Worm (Caenorhabditis elegans) whole organism, L4/young adult: Measurements from ENCODE around the gene Y47D7A.17.

ENCODE experiments used
- W03F9.2 ChIP-seq: fragments of 150-350 bp; optimal IDR thresholded peaks from 2 replicates; lab custom pipeline; 2014; ENCODE audit warnings: missing biosample characterization, missing genetic modification characterization
- dao-5 ChIP-seq: sonication (generic microtip); optimal IDR thresholded peaks from 2 replicates; lab custom pipeline; 2016; ENCODE audit warnings: missing genotype, missing genetic modification characterization, moderate library complexity, missing compliant biosample characterization
- him-1 ChIP-seq: sonication (generic microtip); optimal IDR thresholded peaks from 2 replicates; lab custom pipeline; 2016; ENCODE audit warnings: missing genotype, missing genetic modification reagents, missing genetic modification characterization, missing compliant biosample characterization

DNA sequence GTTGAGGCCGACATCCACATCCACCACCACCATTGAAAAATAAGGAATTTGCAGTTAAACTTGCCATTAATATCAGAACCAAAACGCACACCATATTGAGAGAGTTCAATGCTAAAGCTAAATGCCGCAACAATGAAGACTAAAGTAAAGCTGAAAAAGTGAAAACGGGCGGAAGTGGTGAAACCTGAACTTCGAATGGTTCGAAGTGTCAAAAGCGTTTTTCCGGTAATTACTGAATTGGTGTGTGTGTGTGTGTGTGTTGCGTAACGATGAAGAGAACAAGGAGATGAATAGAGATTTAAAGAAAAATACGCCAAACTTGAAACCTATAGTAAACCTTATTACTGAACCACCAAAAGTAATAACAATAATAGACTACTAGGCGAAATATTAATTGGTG, 47.1 kb downstream of the Y47D7A.17 start, which contains the start of gene grl-13:
- no peak for TF ChIP-seq dao-5 (tag; lab: Kevin White, UChicago)
- TF ChIP-seq him-1 = no peak
- no peak for TF ChIP-seq W03F9.2 (tag; lab: Kevin White, UChicago)
